Fruit fly (Drosophila melanogaster) whole organism, embryonic: Measurements from ENCODE around the gene CG7896.

Source experiments
- Abd-B ChIP-seq: fragments of 200-800 bp; sonication (Bioruptor generic); optimal IDR thresholded peaks from 2 replicates; lab custom pipeline; 2018; ENCODE audit warnings: missing biosample characterization, mild to moderate bottlenecking, missing genetic modification characterization, moderate library complexity
- CG10543 ChIP-seq: fragments of 200-800 bp; sonication (Bioruptor generic); optimal IDR thresholded peaks from 3 replicates; lab custom pipeline; 2017; ENCODE audit warnings: missing biosample characterization, mild to moderate bottlenecking, missing genetic modification characterization, moderate library complexity
- CG15696 ChIP-seq: fragments of 200-800 bp; sonication (Bioruptor generic); optimal IDR thresholded peaks from 2 replicates; lab custom pipeline; 2019; ENCODE audit warnings: missing biosample characterization, mild to moderate bottlenecking, missing genetic modification characterization, moderate library complexity
- CG2120 ChIP-seq: fragments of 200-800 bp; sonication (Bioruptor generic); optimal IDR thresholded peaks from 3 replicates; lab custom pipeline; 2016; ENCODE audit warnings: missing biosample characterization, missing genetic modification characterization
- CG2129 ChIP-seq: fragments of 200-800 bp; sonication (Bioruptor generic); IDR thresholded peaks from 2 replicates; pipeline ENCODE4 v1.3.6; 2022; ENCODE audit warnings: missing biosample characterization, missing genetic modification characterization; ENCODE audit not compliant: partially characterized antibody
- CG30020 ChIP-seq: fragments of 200-800 bp; optimal IDR thresholded peaks from 2 replicates; lab custom pipeline; 2019; ENCODE audit warnings: missing biosample characterization, mild to moderate bottlenecking, missing genetic modification characterization, moderate library complexity
- CG31365 ChIP-seq: fragments of 200-800 bp; sonication (Bioruptor generic); optimal IDR thresholded peaks from 2 replicates; lab custom pipeline; 2018; ENCODE audit warnings: missing biosample characterization, mild to moderate bottlenecking, missing genetic modification characterization
- CG42726 ChIP-seq: fragments of 200-800 bp; sonication (Bioruptor generic); IDR thresholded peaks from 2 replicates; pipeline ENCODE4 v1.3.6; 2022; ENCODE audit warnings: missing biosample characterization, missing genetic modification characterization; ENCODE audit not compliant: partially characterized antibody
- CG4282 ChIP-seq: fragments of 200-800 bp; sonication (Bioruptor generic); optimal IDR thresholded peaks from 2 replicates; lab custom pipeline; 2016; ENCODE audit warnings: missing biosample characterization, missing genetic modification characterization
- CG4424 ChIP-seq: fragments of 200-800 bp; sonication (Bioruptor generic); optimal IDR thresholded peaks from 3 replicates; lab custom pipeline; 2016; ENCODE audit warnings: missing biosample characterization, missing genetic modification characterization
- CG4617 ChIP-seq: fragments of 200-800 bp; sonication (Bioruptor generic); optimal IDR thresholded peaks from 3 replicates; lab custom pipeline; 2016; ENCODE audit warnings: missing biosample characterization, missing genetic modification characterization, borderline replicate concordance
- CG6254 ChIP-seq: fragments of 200-800 bp; sonication (Bioruptor generic); optimal IDR thresholded peaks from 3 replicates; lab custom pipeline; 2017; ENCODE audit warnings: mild to moderate bottlenecking, missing biosample characterization, missing genetic modification reagents, missing genetic modification characterization
- CG7372 ChIP-seq: fragments of 200-800 bp; sonication (Bioruptor generic); IDR thresholded peaks from 2 replicates; pipeline ENCODE4 v1.3.6; 2022; ENCODE audit warnings: missing biosample characterization, missing genetic modification characterization
- CG7556 ChIP-seq: fragments of 200-800 bp; sonication (Bioruptor generic); optimal IDR thresholded peaks from 2 replicates; lab custom pipeline; 2017; ENCODE audit warnings: missing biosample characterization, mild to moderate bottlenecking, missing genetic modification characterization
- CG8388 ChIP-seq: fragments of 200-800 bp; sonication (Bioruptor generic); optimal IDR thresholded peaks from 2 replicates; lab custom pipeline; 2019; ENCODE audit warnings: missing biosample characterization, mild to moderate bottlenecking, missing genetic modification characterization, moderate library complexity
- Dll ChIP-seq: fragments of 200-800 bp; sonication (Bioruptor generic); IDR thresholded peaks from 4 replicates; pipeline ENCODE4 v1.3.6; 2022; ENCODE audit warnings: missing biosample characterization, missing genetic modification characterization; ENCODE audit not compliant: partially characterized antibody
- Dref ChIP-seq: fragments of 200-800 bp; sonication (Bioruptor generic); IDR thresholded peaks from 2 replicates; pipeline ENCODE4 v1.3.6; 2022; ENCODE audit warnings: missing biosample characterization, missing genetic modification characterization
- E2f2 ChIP-seq: fragments of 200-800 bp; sonication (Bioruptor generic); IDR thresholded peaks from 2 replicates; pipeline ENCODE4 v1.3.6; 2022; ENCODE audit warnings: missing biosample characterization, missing genetic modification characterization
- Elba2 ChIP-seq: fragments of 200-800 bp; sonication (Bioruptor generic); optimal IDR thresholded peaks from 3 replicates; lab custom pipeline; 2016; ENCODE audit warnings: missing biosample characterization, missing genetic modification characterization
- HLH54F ChIP-seq: fragments of 200-800 bp; sonication (Bioruptor generic); optimal IDR thresholded peaks from 3 replicates; lab custom pipeline; 2016; ENCODE audit warnings: missing biosample characterization, missing genetic modification characterization
- Nf-YC ChIP-seq: fragments of 200-800 bp; optimal IDR thresholded peaks from 3 replicates; lab custom pipeline; 2019; ENCODE audit warnings: missing biosample characterization, mild to moderate bottlenecking, missing genetic modification characterization, moderate library complexity
- NfI ChIP-seq: fragments of 200-800 bp; sonication (Bioruptor generic); optimal IDR thresholded peaks from 3 replicates; lab custom pipeline; 2018; ENCODE audit warnings: missing biosample characterization, mild to moderate bottlenecking, missing genetic modification characterization, moderate library complexity
- PHDP ChIP-seq: fragments of 200-800 bp; sonication (Bioruptor generic); optimal IDR thresholded peaks from 3 replicates; lab custom pipeline; 2018; ENCODE audit warnings: missing biosample characterization, mild to moderate bottlenecking, missing genetic modification characterization, moderate library complexity
- Sox102F ChIP-seq: fragments of 200-800 bp; sonication (Bioruptor generic); optimal IDR thresholded peaks from 2 replicates; lab custom pipeline; 2018; ENCODE audit warnings: missing biosample characterization, mild to moderate bottlenecking, missing genetic modification characterization, moderate library complexity
- Spps ChIP-seq: fragments of 200-800 bp; sonication (Bioruptor generic); optimal IDR thresholded peaks from 2 replicates; lab custom pipeline; 2018; ENCODE audit warnings: missing biosample characterization, mild to moderate bottlenecking, missing genetic modification characterization
- Tbp ChIP-seq: fragments of >200 bp; optimal IDR thresholded peaks from 2 replicates; lab custom pipeline; 2018; ENCODE audit warnings: missing biosample characterization, missing genetic modification characterization
- Usf ChIP-seq: fragments of 200-800 bp; sonication (Bioruptor generic); optimal IDR thresholded peaks from 2 replicates; lab custom pipeline; 2017; ENCODE audit warnings: missing genotype, missing biosample characterization, missing genetic modification characterization
- abd-A ChIP-seq: fragments of 200-800 bp; sonication (Bioruptor generic); optimal IDR thresholded peaks from 3 replicates; lab custom pipeline; 2019; ENCODE audit warnings: missing biosample characterization, mild to moderate bottlenecking, missing genetic modification characterization, moderate library complexity
- bbx ChIP-seq: fragments of 200-800 bp; sonication (Bioruptor generic); IDR thresholded peaks from 2 replicates; pipeline ENCODE4 v1.3.6; 2022; ENCODE audit warnings: missing biosample characterization, missing genetic modification characterization; ENCODE audit not compliant: partially characterized antibody
- dimm ChIP-seq: fragments of 200-800 bp; sonication (Bioruptor generic); IDR thresholded peaks from 2 replicates; pipeline ENCODE4 v1.3.6; 2022; ENCODE audit warnings: missing biosample characterization, missing genetic modification characterization
- emc ChIP-seq: fragments of 200-800 bp; sonication (Bioruptor generic); optimal IDR thresholded peaks from 2 replicates; lab custom pipeline; 2016; ENCODE audit warnings: missing biosample characterization, missing genetic modification characterization
- en ChIP-seq: fragments of 200-800 bp; sonication (Bioruptor generic); optimal IDR thresholded peaks from 2 replicates; lab custom pipeline; 2016; ENCODE audit warnings: missing biosample characterization, missing genetic modification characterization
- fru ChIP-seq: fragments of >200 bp; optimal IDR thresholded peaks from 2 replicates; lab custom pipeline; 2017
- gcm ChIP-seq: fragments of 200-800 bp; sonication (Bioruptor generic); optimal IDR thresholded peaks from 2 replicates; lab custom pipeline; 2019; ENCODE audit warnings: missing biosample characterization, mild to moderate bottlenecking, missing genetic modification characterization, moderate library complexity
- gsb ChIP-seq: fragments of 200-800 bp; sonication (Bioruptor generic); IDR thresholded peaks from 2 replicates; pipeline ENCODE4 v1.3.6; 2022; ENCODE audit warnings: missing biosample characterization, missing genetic modification characterization
- maf-S ChIP-seq: fragments of 200-800 bp; sonication (Bioruptor generic); optimal IDR thresholded peaks from 2 replicates; lab custom pipeline; 2016; ENCODE audit warnings: missing biosample characterization, missing genetic modification characterization
- mirr ChIP-seq: fragments of 200-800 bp; sonication (Bioruptor generic); optimal IDR thresholded peaks from 3 replicates; lab custom pipeline; 2018; ENCODE audit warnings: missing biosample characterization, mild to moderate bottlenecking, missing genetic modification characterization
- nom ChIP-seq: fragments of 200-800 bp; sonication (Bioruptor generic); optimal IDR thresholded peaks from 2 replicates; lab custom pipeline; 2017; ENCODE audit warnings: missing biosample characterization, missing genetic modification characterization, mild to moderate bottlenecking, moderate library complexity, missing genetic modification reagents
- phol ChIP-seq: fragments of 200-800 bp; sonication (Bioruptor generic); optimal IDR thresholded peaks from 3 replicates; lab custom pipeline; 2018; ENCODE audit warnings: missing biosample characterization, mild to moderate bottlenecking, missing genetic modification characterization, moderate library complexity
- rib ChIP-seq: fragments of 200-800 bp; sonication (Bioruptor generic); IDR thresholded peaks from 2 replicates; pipeline ENCODE4 v1.3.6; 2022; ENCODE audit warnings: missing biosample characterization, missing genetic modification characterization
- sd ChIP-seq: fragments of 200-800 bp; sonication (Bioruptor generic); optimal IDR thresholded peaks from 3 replicates; lab custom pipeline; 2018; ENCODE audit warnings: missing biosample characterization, mild to moderate bottlenecking, missing genetic modification characterization, moderate library complexity
- sisA ChIP-seq: fragments of 200-800 bp; sonication (Bioruptor generic); IDR thresholded peaks from 2 replicates; pipeline ENCODE4 v1.3.6; 2022; ENCODE audit warnings: missing biosample characterization, missing genetic modification characterization
- slou ChIP-seq: fragments of 200-800 bp; sonication (Bioruptor generic); optimal IDR thresholded peaks from 3 replicates; lab custom pipeline; 2016; ENCODE audit warnings: missing biosample characterization, missing genetic modification characterization
- tio ChIP-seq: fragments of 200-800 bp; sonication (Bioruptor generic); optimal IDR thresholded peaks from 2 replicates; lab custom pipeline; 2017; ENCODE audit warnings: missing biosample characterization, missing genetic modification characterization, inconsistent platforms
- unc-4 ChIP-seq: fragments of 200-800 bp; sonication (Bioruptor generic); IDR thresholded peaks from 2 replicates; pipeline ENCODE4 v1.3.6; 2022; ENCODE audit warnings: missing biosample characterization, missing genetic modification characterization; ENCODE audit not compliant: partially characterized antibody
- unpg ChIP-seq: fragments of 200-800 bp; sonication (Bioruptor generic); optimal IDR thresholded peaks from 3 replicates; lab custom pipeline; 2018; ENCODE audit warnings: missing biosample characterization, mild to moderate bottlenecking, missing genetic modification characterization, moderate library complexity
- zfh1 ChIP-seq: fragments of 200-800 bp; sonication (Bioruptor generic); IDR thresholded peaks from 3 replicates; pipeline ENCODE4 v1.3.6; 2022; ENCODE audit warnings: missing biosample characterization, missing genetic modification characterization

CG7896 gene

DNA sequence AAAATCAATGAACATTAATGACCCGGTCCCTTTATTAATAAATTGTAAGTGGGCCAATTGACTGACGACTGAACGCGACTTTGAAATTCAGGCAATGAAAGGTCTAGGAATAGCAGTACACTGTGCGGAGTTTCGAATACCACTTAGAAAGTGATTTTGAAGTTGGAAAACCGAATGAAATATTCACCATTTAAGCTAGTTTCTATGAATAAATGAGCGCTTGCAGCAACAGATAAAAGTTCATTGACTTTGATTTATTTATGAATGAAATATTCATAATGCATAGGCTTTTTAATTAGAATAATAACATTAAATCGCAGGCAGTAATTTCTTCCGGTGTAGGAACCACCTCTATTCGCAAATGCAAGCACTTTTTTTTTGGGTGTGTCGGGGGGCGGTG is 37.8 kb downstream of the CG7896 start (continued):
- TF ChIP-seq Elba2 (GFP tag; lab: Kevin White, UChicago), result no peak
- no peak for TF ChIP-seq tio (GFP tag; lab: Kevin White, UChicago)
- no peak for TF ChIP-seq CG15696 (tag; lab: Kevin White, UChicago)
- no peak for TF ChIP-seq CG8388 (GFP tag; lab: Kevin White, UChicago)
- no peak for TF ChIP-seq CG4617 (GFP tag; lab: Kevin White, UChicago)
- no peak for TF ChIP-seq emc (GFP tag; lab: Kevin White, UChicago)
- TF ChIP-seq en, result no peak

DNA sequence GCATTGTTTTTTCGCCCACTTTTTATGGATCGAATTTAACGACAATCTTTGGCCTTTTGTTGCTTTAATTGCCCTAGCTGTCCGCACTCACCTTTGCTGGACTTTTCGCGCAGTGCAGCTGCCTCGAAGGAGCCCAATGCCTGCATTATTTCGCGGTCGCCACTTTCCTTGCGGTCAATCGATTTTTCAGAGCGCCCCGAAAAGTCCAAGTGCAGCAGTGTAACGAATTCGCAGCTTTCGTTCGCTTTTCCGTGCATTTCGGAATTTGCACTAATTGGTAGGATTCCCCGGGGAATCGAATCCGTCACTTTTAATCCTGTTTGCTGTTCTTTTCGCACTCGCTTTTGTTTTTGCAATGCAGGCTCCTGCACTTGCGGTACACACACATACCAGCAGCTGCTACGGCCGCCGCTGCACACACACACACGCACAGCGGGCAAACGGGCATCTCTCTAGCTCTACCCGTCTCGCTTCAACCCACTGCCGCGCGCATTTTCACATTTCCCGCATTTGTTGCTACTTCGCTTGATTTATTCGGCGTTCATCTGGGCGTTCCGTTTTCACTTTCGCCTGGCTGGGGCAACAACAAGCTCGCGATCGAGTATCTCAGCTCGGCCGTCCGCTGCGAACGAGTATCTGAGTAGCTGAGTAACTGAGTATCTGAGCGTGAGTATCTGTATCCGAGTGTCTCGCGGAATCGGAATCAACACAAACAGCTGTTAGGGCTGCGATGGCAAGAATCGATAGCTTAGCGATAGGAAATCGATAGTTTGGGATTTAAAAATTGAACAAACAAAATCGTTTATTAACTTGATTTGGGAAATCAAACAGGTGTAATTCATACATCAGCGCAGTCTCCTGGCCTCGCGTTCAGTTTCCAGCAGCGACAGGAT is 38.6 kb downstream of the CG7896 start, which contains the start of gene Mgat2:
Gene Mgat2 (minus strand): TSS at position 663 of the 893 bp plus-strand sequence.
- TF ChIP-seq abd-A (tag; lab: Kevin White, UChicago) (peak; percentile 96), HLH54F (GFP tag; lab: Kevin White, UChicago) (no peak), unpg (GFP tag; lab: Kevin White, UChicago) (no peak), sd (tag; lab: Kevin White, UChicago) (peak; percentile 82), gcm (GFP tag; lab: Kevin White, UChicago) (peak; percentile 97), Tbp (GFP tag; lab: Kevin White, UChicago) (no peak), slou (GFP tag; lab: Kevin White, UChicago) (no peak), CG31365 (tag; lab: Kevin White, UChicago) (peak; percentile 42), maf-S (no peak), Nf-YC (peak; percentile 55), phol (no peak), Dref (GFP tag; lab: Robert Waterston, UW) (peak; percentile 77), rib (GFP tag; lab: Robert Waterston, UW) (peak; percentile 62; the same call in 1 of the 2 replicates), Dll (peak; percentile 96), unc-4 (peak; percentile 91), Sox102F (no peak), CG6254 (peak; percentile 63), NfI (GFP tag; lab: Kevin White, UChicago) (peak; percentile 16), Spps (peak; percentile 63), CG7556 (no peak), zfh1 (GFP tag; lab: Robert Waterston, UW) (0 out of 3 replicates have a peak, but pooled peaks have one; percentile 33), fru (no peak), gsb (no peak), CG4282 (GFP tag; lab: Kevin White, UChicago) (no peak), CG7372 (no peak), tio (GFP tag; lab: Kevin White, UChicago) (no peak), PHDP (no peak), CG30020 (tag; lab: Kevin White, UChicago) (no peak), CG42726 (peak; percentile 22; the same call in 1 of the 2 replicates), sisA (GFP tag; lab: Robert Waterston, UW) (no peak), CG2120 (GFP tag; lab: Kevin White, UChicago) (no peak), E2f2 (GFP tag; lab: Robert Waterston, UW) (peak; percentile 85), Abd-B (GFP tag; lab: Kevin White, UChicago) (no peak), mirr (peak; percentile 74), CG10543 (GFP tag; lab: Kevin White, UChicago) (peak; percentile 77), CG4424 (GFP tag; lab: Kevin White, UChicago) (no peak), nom (GFP tag; lab: Kevin White, UChicago) (peak; percentile 65), CG2129 (GFP tag; lab: Robert Waterston, UW) (peak; percentile 80), dimm (GFP tag; lab: Robert Waterston, UW) (no peak), Usf (GFP tag; lab: Kevin White, UChicago) (no peak), bbx (GFP tag; lab: Robert Waterston, UW) (peak; percentile 86)
